Fruit fly (Drosophila melanogaster) whole organism, prepupa: Measurements from ENCODE around the gene Sfp84E.

Experiments
- Blimp-1 ChIP-seq: fragments of 200-800 bp; sonication (Bioruptor generic); optimal IDR thresholded peaks from 3 replicates; lab custom pipeline; 2017; ENCODE audit warnings: missing biosample characterization, missing genetic modification characterization, mild to moderate bottlenecking, moderate library complexity, missing genetic modification reagents
- CG10631 ChIP-seq: fragments of 200-800 bp; sonication (Bioruptor generic); optimal IDR thresholded peaks from 2 replicates; lab custom pipeline; 2016; ENCODE audit warnings: missing biosample characterization, missing genetic modification characterization
- CG10669 ChIP-seq: fragments of 200-800 bp; sonication (Bioruptor generic); optimal IDR thresholded peaks from 3 replicates; lab custom pipeline; 2018; ENCODE audit warnings: missing biosample characterization, mild to moderate bottlenecking, missing genetic modification characterization, moderate library complexity
- CG11762 ChIP-seq: fragments of 200-800 bp; sonication (Bioruptor generic); optimal IDR thresholded peaks from 3 replicates; lab custom pipeline; 2016; ENCODE audit warnings: missing biosample characterization, missing genetic modification characterization; ENCODE audit not compliant: insufficient read depth
- CG11902 ChIP-seq: fragments of 200-800 bp; sonication (Bioruptor generic); optimal IDR thresholded peaks from 3 replicates; lab custom pipeline; 2016; ENCODE audit warnings: missing biosample characterization, missing genetic modification characterization
- CG15336 ChIP-seq: fragments of 200-800 bp; sonication (Bioruptor generic); IDR thresholded peaks from 2 replicates; pipeline ENCODE4 v1.3.6; 2022; ENCODE audit warnings: missing biosample characterization, missing genetic modification characterization
- CG1621 ChIP-seq: fragments of 200-800 bp; sonication (Bioruptor generic); optimal IDR thresholded peaks from 3 replicates; lab custom pipeline; 2018; ENCODE audit warnings: missing biosample characterization, mild to moderate bottlenecking, missing genetic modification characterization
- CG16779 ChIP-seq: fragments of 200-800 bp; sonication (Bioruptor generic); optimal IDR thresholded peaks from 3 replicates; lab custom pipeline; 2017; ENCODE audit warnings: missing biosample characterization, mild to moderate bottlenecking, missing genetic modification characterization
- CG3032 ChIP-seq: fragments of 200-800 bp; optimal IDR thresholded peaks from 2 replicates; lab custom pipeline; 2019; ENCODE audit warnings: missing biosample characterization, mild to moderate bottlenecking, missing genetic modification characterization, moderate library complexity
- CG32006 ChIP-seq: fragments of 200-800 bp; sonication (Bioruptor generic); optimal IDR thresholded peaks from 3 replicates; lab custom pipeline; 2017; ENCODE audit warnings: missing biosample characterization, mild to moderate bottlenecking, missing genetic modification characterization
- CG34406 ChIP-seq: fragments of 200-800 bp; sonication (Bioruptor generic); optimal IDR thresholded peaks from 3 replicates; lab custom pipeline; 2016; ENCODE audit warnings: missing biosample characterization, missing genetic modification characterization
- CG3919 ChIP-seq: fragments of 200-800 bp; sonication (Bioruptor generic); optimal IDR thresholded peaks from 3 replicates; lab custom pipeline; 2016; ENCODE audit warnings: missing biosample characterization, missing genetic modification characterization
- CG4318 ChIP-seq: fragments of 200-800 bp; sonication (Bioruptor generic); optimal IDR thresholded peaks from 3 replicates; lab custom pipeline; 2017; ENCODE audit warnings: missing biosample characterization, mild to moderate bottlenecking, missing genetic modification characterization
- CG6163 ChIP-seq: fragments of 200-800 bp; sonication (Bioruptor generic); IDR thresholded peaks from 3 replicates; pipeline ENCODE4 v1.3.6; 2022; ENCODE audit warnings: missing biosample characterization, missing genetic modification characterization
- CG6276 ChIP-seq: fragments of 200-800 bp; sonication (Bioruptor generic); optimal IDR thresholded peaks from 2 replicates; lab custom pipeline; 2017; ENCODE audit warnings: missing biosample characterization, mild to moderate bottlenecking, missing genetic modification characterization
- CG6792 ChIP-seq: fragments of 200-800 bp; sonication (Bioruptor generic); optimal IDR thresholded peaks from 3 replicates; lab custom pipeline; 2016; ENCODE audit warnings: missing biosample characterization, missing genetic modification characterization
- CG6808 ChIP-seq: fragments of 200-800 bp; sonication (Bioruptor generic); optimal IDR thresholded peaks from 3 replicates; lab custom pipeline; 2017; ENCODE audit warnings: missing biosample characterization, missing genetic modification characterization, mild to moderate bottlenecking, moderate library complexity, missing genetic modification reagents
- CG8119 ChIP-seq: fragments of 200-800 bp; sonication (Bioruptor generic); IDR thresholded peaks from 3 replicates; pipeline ENCODE4 v1.3.6; 2022; ENCODE audit warnings: missing biosample characterization, missing genetic modification characterization
- CG8632 ChIP-seq: fragments of 200-800 bp; sonication (Bioruptor generic); optimal IDR thresholded peaks from 3 replicates; lab custom pipeline; 2016; ENCODE audit warnings: missing biosample characterization, missing genetic modification characterization
- Eip75B ChIP-seq: fragments of 200-800 bp; sonication (Bioruptor generic); optimal IDR thresholded peaks from 3 replicates; lab custom pipeline; 2016; ENCODE audit warnings: missing biosample characterization, missing genetic modification characterization
- Eip78C ChIP-seq: fragments of 200-800 bp; sonication (Bioruptor generic); peaks from one replicate; lab custom pipeline; 2016; ENCODE audit warnings: missing biosample characterization, missing genetic modification characterization
- Eip93F ChIP-seq: fragments of 200-800 bp; sonication (Bioruptor generic); optimal IDR thresholded peaks from 2 replicates; lab custom pipeline; 2016; ENCODE audit warnings: missing biosample characterization, mild to moderate bottlenecking, missing genetic modification characterization
- Ets21C ChIP-seq: fragments of 200-800 bp; sonication (Bioruptor generic); optimal IDR thresholded peaks from 3 replicates; lab custom pipeline; 2016; ENCODE audit warnings: missing biosample characterization, missing genetic modification characterization
- Gug ChIP-seq: fragments of 200-800 bp; sonication (Bioruptor generic); IDR thresholded peaks from 2 replicates; pipeline ENCODE4 v1.3.6; 2022; ENCODE audit warnings: missing biosample characterization, missing genetic modification characterization
- Hr39 ChIP-seq: fragments of 200-800 bp; sonication (Bioruptor generic); optimal IDR thresholded peaks from 2 replicates; lab custom pipeline; 2016; ENCODE audit warnings: missing biosample characterization, missing genetic modification characterization
- Lpt ChIP-seq: fragments of 200-800 bp; sonication (Bioruptor generic); optimal IDR thresholded peaks from 3 replicates; lab custom pipeline; 2016; ENCODE audit warnings: missing biosample characterization, missing genetic modification characterization
- OdsH ChIP-seq: fragments of 200-800 bp; sonication (Bioruptor generic); optimal IDR thresholded peaks from 3 replicates; lab custom pipeline; 2016; ENCODE audit warnings: missing biosample characterization, missing genetic modification characterization
- Sox14 ChIP-seq: fragments of 200-800 bp; sonication (Bioruptor generic); optimal IDR thresholded peaks from 3 replicates; lab custom pipeline; 2016; ENCODE audit warnings: missing biosample characterization, missing genetic modification characterization
- Sox15 ChIP-seq: fragments of 200-800 bp; sonication (Bioruptor generic); optimal IDR thresholded peaks from 3 replicates; lab custom pipeline; 2016; ENCODE audit warnings: missing biosample characterization, missing genetic modification characterization
- achi ChIP-seq: fragments of 200-800 bp; sonication (Bioruptor generic); optimal IDR thresholded peaks from 3 replicates; lab custom pipeline; 2016; ENCODE audit warnings: missing biosample characterization, missing genetic modification characterization
- acj6 ChIP-seq: fragments of 200-800 bp; sonication (Bioruptor generic); optimal IDR thresholded peaks from 3 replicates; lab custom pipeline; 2016; ENCODE audit warnings: missing biosample characterization, missing genetic modification characterization
- dsx ChIP-seq: fragments of 200-800 bp; optimal IDR thresholded peaks from 3 replicates; lab custom pipeline; 2019; ENCODE audit warnings: missing biosample characterization, mild to moderate bottlenecking, missing genetic modification characterization, moderate library complexity; ENCODE audit not compliant: poor library complexity, severe bottlenecking
- eg ChIP-seq: fragments of 200-800 bp; sonication (Bioruptor generic); IDR thresholded peaks from 3 replicates; pipeline ENCODE4 v1.3.6; 2022; ENCODE audit warnings: missing biosample characterization, missing genetic modification characterization
- fd59A ChIP-seq: fragments of 200-800 bp; sonication (Bioruptor generic); optimal IDR thresholded peaks from 2 replicates; lab custom pipeline; 2017; ENCODE audit warnings: missing biosample characterization, mild to moderate bottlenecking, missing genetic modification characterization, missing genetic modification reagents
- fd85E ChIP-seq: fragments of 200-800 bp; sonication (Bioruptor generic); optimal IDR thresholded peaks from 3 replicates; lab custom pipeline; 2016; ENCODE audit warnings: missing biosample characterization, missing genetic modification characterization
- fkh ChIP-seq: fragments of 200-800 bp; sonication (Bioruptor generic); optimal IDR thresholded peaks from 3 replicates; lab custom pipeline; 2017; ENCODE audit warnings: missing biosample characterization, mild to moderate bottlenecking, missing genetic modification characterization, moderate library complexity
- net ChIP-seq: fragments of 200-800 bp; sonication (Bioruptor generic); optimal IDR thresholded peaks from 3 replicates; lab custom pipeline; 2016; ENCODE audit warnings: missing biosample characterization, missing genetic modification characterization
- salr ChIP-seq, 2 experiments: fragments of 200-800 bp; sonication (Bioruptor generic); optimal IDR thresholded peaks; 3 replicates each; lab custom pipeline; 2016 to 2018; ENCODE audit warnings: missing biosample characterization in 2 of 2, missing genetic modification characterization in 2 of 2, mild to moderate bottlenecking in 1 of 2
- spab ChIP-seq: fragments of 200-800 bp; sonication (Bioruptor generic); optimal IDR thresholded peaks from 2 replicates; lab custom pipeline; 2017; ENCODE audit warnings: missing biosample characterization, mild to moderate bottlenecking, missing genetic modification characterization, missing genetic modification reagents
- svp ChIP-seq: fragments of 200-800 bp; sonication (Bioruptor generic); peaks from one replicate; lab custom pipeline; 2016; ENCODE audit warnings: missing biosample characterization, missing genetic modification characterization

Gene Sfp84E

dm6 chr3R:7953041-7953788 lies 26.9 kb downstream of the Sfp84E start (continued):
- TF ChIP-seq CG6163 (GFP tag; lab: Robert Waterston, UW) = 0 out of 3 replicates have a peak, but pooled peaks have one; percentile 25
- TF ChIP-seq Eip93F (GFP tag; lab: Kevin White, UChicago) = no peak
- TF ChIP-seq CG6808 (GFP tag; lab: Kevin White, UChicago) = peak; percentile 49
- peak; percentile 52 for TF ChIP-seq CG10669 (GFP tag; lab: Kevin White, UChicago)
- TF ChIP-seq net (GFP tag; lab: Kevin White, UChicago) = peak; percentile 5
- TF ChIP-seq spab (GFP tag; lab: Kevin White, UChicago) = peak; percentile 61
- TF ChIP-seq eg (GFP tag; lab: Robert Waterston, UW) = no peak
- TF ChIP-seq CG3919 = peak; percentile 20
- TF ChIP-seq Sox15 (GFP tag; lab: Kevin White, UChicago) = no peak
- peak; percentile 28 for TF ChIP-seq achi (GFP tag; lab: Kevin White, UChicago)
- peak; percentile 77 for TF ChIP-seq Eip78C (GFP tag; lab: Kevin White, UChicago)
- TF ChIP-seq fd85E = no peak
- no peak for TF ChIP-seq Blimp-1 (GFP tag; lab: Kevin White, UChicago)
- TF ChIP-seq, all 60 proteins: peak for 23

- no peak for TF ChIP-seq Sox14 (GFP tag; lab: Kevin White, UChicago)
- TF ChIP-seq net (GFP tag; lab: Kevin White, UChicago) = no peak
- peak; percentile 62 for TF ChIP-seq dsx
- TF ChIP-seq OdsH (GFP tag; lab: Kevin White, UChicago) = no peak
- TF ChIP-seq CG6276 = no peak
- no peak for TF ChIP-seq CG4318
- TF ChIP-seq svp (GFP tag; lab: Kevin White, UChicago) = peak; percentile 44
Observed at dm6 chr3R:7950147-7950546, 30.0 kb downstream of the Sfp84E start.

DNA sequence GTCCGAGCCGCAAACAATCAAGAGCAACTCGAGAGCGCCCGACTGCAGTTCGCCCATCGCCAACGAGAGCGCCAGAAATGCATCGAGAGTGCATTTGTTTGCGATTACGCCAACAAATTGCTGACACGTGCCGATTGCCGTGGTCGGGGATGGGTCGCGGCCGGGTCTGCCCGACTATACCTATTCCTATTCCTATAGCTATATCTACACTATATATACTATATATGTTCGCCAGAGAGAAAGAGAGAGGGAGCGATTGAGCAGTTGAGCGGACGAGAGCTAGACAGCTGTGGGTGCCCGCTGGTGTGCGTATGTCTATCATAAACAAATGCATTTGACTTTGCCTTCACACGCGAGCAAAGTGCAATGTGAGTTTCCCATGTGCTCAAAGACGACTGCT lies 32.8 kb downstream of the Sfp84E start:
- TF ChIP-seq CG11762 (GFP tag; lab: Kevin White, UChicago) = no peak
- no peak for TF ChIP-seq svp (GFP tag; lab: Kevin White, UChicago)
- TF ChIP-seq Eip78C (GFP tag; lab: Kevin White, UChicago) = peak; percentile 73
- TF ChIP-seq CG32006 (GFP tag; lab: Kevin White, UChicago) = peak; percentile 7
- peak; percentile 28 for TF ChIP-seq net (GFP tag; lab: Kevin White, UChicago)
- TF ChIP-seq Lpt = peak; percentile 30
- no peak for TF ChIP-seq Eip75B (GFP tag; lab: Kevin White, UChicago)
- peak; percentile 23; the same call in 1 of the 2 replicates for TF ChIP-seq CG15336 (GFP tag; lab: Robert Waterston, UW)
- peak; percentile 6 for TF ChIP-seq dsx
- 0 out of 3 replicates have a peak, but pooled peaks have one; percentile 38 for TF ChIP-seq CG6163 (GFP tag; lab: Robert Waterston, UW)
- peak; percentile 59; the same call in 2 of the 3 replicates for TF ChIP-seq CG8119
- TF ChIP-seq CG16779 (tag; lab: Kevin White, UChicago) = peak; percentile 30
- peak; percentile 60 for TF ChIP-seq CG6276
- TF ChIP-seq, all 60 proteins: peak for 10

DNA sequence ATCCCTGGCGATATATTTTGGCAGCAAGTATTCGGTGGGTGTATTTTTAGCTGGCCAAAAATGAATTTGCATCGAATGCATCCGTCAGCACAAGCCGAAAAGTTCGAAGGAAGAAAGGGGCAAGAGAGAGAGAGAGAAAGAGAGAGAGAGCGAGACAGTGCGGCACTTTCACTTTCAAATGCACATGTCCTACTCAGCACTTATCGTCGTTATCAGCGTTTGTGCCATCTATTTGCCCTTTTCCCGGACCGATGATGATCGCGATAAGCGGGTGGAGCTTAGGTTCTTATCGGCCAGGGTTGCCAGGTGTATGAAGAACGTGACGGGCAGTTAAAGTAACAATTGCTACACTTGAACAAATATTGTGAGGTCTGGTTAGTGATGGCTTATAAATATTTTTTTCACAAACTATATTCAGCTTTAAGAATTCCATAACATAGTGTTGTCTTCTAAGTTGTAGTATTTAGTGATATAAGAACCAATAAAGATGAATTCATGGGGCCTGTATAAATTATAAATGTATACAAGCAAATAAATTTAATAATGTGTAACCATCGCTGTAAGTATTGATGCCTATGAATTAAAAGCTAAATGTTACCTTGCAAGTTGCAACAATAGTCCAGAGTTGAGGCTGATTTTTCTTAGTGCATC lies 35.3 kb downstream of the Sfp84E start:
- no peak for TF ChIP-seq CG8632 (GFP tag; lab: Kevin White, UChicago)
- no peak for TF ChIP-seq eg (GFP tag; lab: Robert Waterston, UW)
- no peak for TF ChIP-seq Gug (GFP tag; lab: Robert Waterston, UW)
- TF ChIP-seq CG11902 = no peak
- TF ChIP-seq Eip75B (GFP tag; lab: Kevin White, UChicago) = no peak
- TF ChIP-seq CG1621 = no peak
- no peak for TF ChIP-seq CG6808 (GFP tag; lab: Kevin White, UChicago)
- TF ChIP-seq CG3032 = no peak
- peak; percentile 6 for TF ChIP-seq Hr39 (GFP tag; lab: Kevin White, UChicago)
- TF ChIP-seq acj6 (GFP tag; lab: Kevin White, UChicago) = no peak
- no peak for TF ChIP-seq fkh (GFP tag; lab: Kevin White, UChicago)
- no peak for TF ChIP-seq Ets21C (GFP tag; lab: Kevin White, UChicago)
- no peak for TF ChIP-seq spab (GFP tag; lab: Kevin White, UChicago)
- peak; percentile 67 for TF ChIP-seq dsx
- TF ChIP-seq fd59A (GFP tag; lab: Kevin White, UChicago) = no peak
- TF ChIP-seq Eip78C (GFP tag; lab: Kevin White, UChicago) = peak; percentile 70
- peak; percentile 22 for TF ChIP-seq CG10631 (GFP tag; lab: Kevin White, UChicago)
- TF ChIP-seq Lpt = no peak
- peak; percentile 26 for TF ChIP-seq CG3919
- 0 out of 3 replicates have a peak, but pooled peaks have one; percentile 25 for TF ChIP-seq CG8119
- TF ChIP-seq Eip93F (GFP tag; lab: Kevin White, UChicago) = no peak
- TF ChIP-seq CG6792 (GFP tag; lab: Kevin White, UChicago) = peak; percentile 10
- no peak for TF ChIP-seq CG4318
- peak; percentile 9 for TF ChIP-seq CG10669 (GFP tag; lab: Kevin White, UChicago)
- peak in 1 of 2 experiments; percentile 21 for TF ChIP-seq salr (GFP tag; optimal IDR thresholded peaks at IDR 0.05; lab: Kevin White, UChicago)
- no peak for TF ChIP-seq CG34406
- TF ChIP-seq CG32006 (GFP tag; lab: Kevin White, UChicago) = peak; percentile 50
